Worm (Caenorhabditis elegans) whole organism, late embryonic: Measurements from ENCODE around the gene lab-2.
A peak's percentile ranks its signal among the peaks of the same experiment; 100 is the strongest.

Experiments used
- C08G9.2 ChIP-seq: sonication (generic microtip); optimal IDR thresholded peaks from 2 replicates; lab custom pipeline; 2016; ENCODE audit warnings: mild to moderate bottlenecking, missing genetic modification characterization, moderate library complexity, missing compliant biosample characterization
- C38D4.7 ChIP-seq: fragments of 200-800 bp; sonication (Bioruptor generic); optimal IDR thresholded peaks from 2 replicates; lab custom pipeline; 2018; ENCODE audit warnings: mild to moderate bottlenecking, missing genetic modification characterization, moderate library complexity, missing compliant biosample characterization
- T23F11.4 ChIP-seq: fragments of 200-800 bp; sonication (Bioruptor generic); optimal IDR thresholded peaks from 2 replicates; lab custom pipeline; 2018; ENCODE audit warnings: mild to moderate bottlenecking, missing genetic modification characterization, missing compliant biosample characterization
- ceh-18 ChIP-seq: sonication (generic microtip); optimal IDR thresholded peaks from 2 replicates; lab custom pipeline; 2016; ENCODE audit warnings: missing genetic modification characterization, missing compliant biosample characterization
- ceh-19 ChIP-seq: fragments of 200-800 bp; sonication (Bioruptor generic); optimal IDR thresholded peaks from 2 replicates; lab custom pipeline; 2018; ENCODE audit warnings: mild to moderate bottlenecking, missing genetic modification characterization, missing compliant biosample characterization
- ceh-22 ChIP-seq: sonication (generic microtip); optimal IDR thresholded peaks from 2 replicates; lab custom pipeline; 2017; ENCODE audit warnings: missing biosample characterization, missing genetic modification characterization
- ceh-24 ChIP-seq: sonication (generic microtip); optimal IDR thresholded peaks from 2 replicates; lab custom pipeline; 2016; ENCODE audit warnings: mild to moderate bottlenecking, missing genetic modification characterization, missing compliant biosample characterization
- ceh-45 ChIP-seq: fragments of 200-800 bp; sonication (Bioruptor generic); IDR thresholded peaks from 2 replicates; pipeline ENCODE4 v1.3.6; 2022; ENCODE audit warnings: missing genetic modification reagents, missing genetic modification characterization, missing compliant biosample characterization
- ceh-9 ChIP-seq: sonication (generic microtip); optimal IDR thresholded peaks from 2 replicates; lab custom pipeline; 2016; ENCODE audit warnings: mild to moderate bottlenecking, missing genetic modification characterization, inconsistent platforms, missing compliant biosample characterization
- elt-2 ChIP-seq: sonication (generic microtip); optimal IDR thresholded peaks from 2 replicates; lab custom pipeline; 2016; ENCODE audit warnings: missing genetic modification reagents, missing genetic modification characterization, missing compliant biosample characterization
- elt-4 ChIP-seq: sonication (generic microtip); optimal IDR thresholded peaks from 2 replicates; lab custom pipeline; 2016; ENCODE audit warnings: missing genetic modification characterization, missing compliant biosample characterization
- ets-4 ChIP-seq: sonication (generic microtip); optimal IDR thresholded peaks from 2 replicates; lab custom pipeline; 2016; ENCODE audit warnings: missing genetic modification characterization, missing compliant biosample characterization
- eyg-1 ChIP-seq: sonication (generic microtip); optimal IDR thresholded peaks from 2 replicates; lab custom pipeline; 2016; ENCODE audit warnings: missing genotype, missing genetic modification characterization, missing compliant biosample characterization
- fax-1 ChIP-seq: sonication (generic microtip); optimal IDR thresholded peaks from 2 replicates; lab custom pipeline; 2016; ENCODE audit warnings: missing genotype, missing genetic modification characterization, missing compliant biosample characterization
- fkh-6 ChIP-seq: sonication (generic microtip); optimal IDR thresholded peaks from 2 replicates; lab custom pipeline; 2016; ENCODE audit warnings: missing genetic modification characterization, missing compliant biosample characterization
- gmeb-2 ChIP-seq: sonication (generic microtip); optimal IDR thresholded peaks from 2 replicates; lab custom pipeline; 2016; ENCODE audit warnings: missing genetic modification characterization, inconsistent platforms, missing compliant biosample characterization
- hlh-13 ChIP-seq: fragments of 200-800 bp; sonication (Bioruptor generic); optimal IDR thresholded peaks from 2 replicates; lab custom pipeline; 2018; ENCODE audit warnings: mild to moderate bottlenecking, missing genetic modification characterization, missing compliant biosample characterization
- hlh-30 ChIP-seq: sonication (generic microtip); optimal IDR thresholded peaks from 2 replicates; lab custom pipeline; 2017; ENCODE audit warnings: antibody characterized with exemption, missing genetic modification characterization, missing compliant biosample characterization; ENCODE audit not compliant: insufficient read depth
- hlh-6 ChIP-seq: sonication (generic microtip); optimal IDR thresholded peaks from 2 replicates; lab custom pipeline; 2016; ENCODE audit warnings: missing genotype, missing genetic modification characterization, missing compliant biosample characterization
- hlh-8 ChIP-seq: sonication (generic microtip); optimal IDR thresholded peaks from 2 replicates; lab custom pipeline; 2016; ENCODE audit warnings: missing genotype, missing genetic modification characterization, missing compliant biosample characterization
- madf-2 ChIP-seq: sonication (generic microtip); optimal IDR thresholded peaks from 2 replicates; lab custom pipeline; 2017; ENCODE audit warnings: missing genetic modification characterization, missing compliant biosample characterization
- nhr-232 ChIP-seq: sonication (generic microtip); optimal IDR thresholded peaks from 2 replicates; lab custom pipeline; 2016; ENCODE audit warnings: missing genetic modification characterization, missing compliant biosample characterization
- npax-4 ChIP-seq: sonication (generic microtip); optimal IDR thresholded peaks from 2 replicates; lab custom pipeline; 2016; ENCODE audit warnings: missing genetic modification characterization, missing compliant biosample characterization
- pag-3 ChIP-seq: sonication (generic microtip); optimal IDR thresholded peaks from 2 replicates; lab custom pipeline; 2016; ENCODE audit warnings: missing compliant biosample characterization, missing genetic modification characterization, borderline replicate concordance
- pax-1 ChIP-seq: fragments of 150-350 bp; optimal IDR thresholded peaks from 2 replicates; lab custom pipeline; 2014; ENCODE audit warnings: missing biosample characterization, missing genetic modification characterization
- pqm-1 ChIP-seq: sonication (generic microtip); optimal IDR thresholded peaks from 2 replicates; lab custom pipeline; 2016; ENCODE audit warnings: missing genetic modification characterization, missing compliant biosample characterization
- pros-1 ChIP-seq: fragments of 150-350 bp; optimal IDR thresholded peaks from 2 replicates; lab custom pipeline; 2014; ENCODE audit warnings: missing biosample characterization, missing genetic modification reagents, missing genetic modification characterization
- sox-4 ChIP-seq: sonication (generic microtip); optimal IDR thresholded peaks from 2 replicates; lab custom pipeline; 2017; ENCODE audit warnings: mild to moderate bottlenecking, missing genetic modification characterization, inconsistent platforms, missing compliant biosample characterization
- syd-9 ChIP-seq: sonication (generic microtip); optimal IDR thresholded peaks from 2 replicates; lab custom pipeline; 2016; ENCODE audit warnings: mild to moderate bottlenecking, missing genetic modification characterization, moderate library complexity, missing compliant biosample characterization
- tbx-2 ChIP-seq: sonication (generic microtip); optimal IDR thresholded peaks from 2 replicates; lab custom pipeline; 2016; ENCODE audit warnings: missing genetic modification characterization, missing compliant biosample characterization
- tbx-7 ChIP-seq: sonication (generic microtip); optimal IDR thresholded peaks from 2 replicates; lab custom pipeline; 2016; ENCODE audit warnings: missing genotype, missing genetic modification characterization, missing compliant biosample characterization
- unc-3 ChIP-seq, 2 experiments: fragments of 200-800 bp in 1 of 2; sonication (Bioruptor generic) in 1 of 2; sonication (generic microtip) in 1 of 2; conservative IDR thresholded peaks in 1 of 2; optimal IDR thresholded peaks in 1 of 2; 2 replicates each; pipeline versions ENCODE4 v1.3.6 to Lab custom; 2016 to 2022; ENCODE audit warnings: missing compliant biosample characterization in 2 of 2, missing genetic modification characterization in 2 of 2, missing genetic modification reagents in 1 of 2
- unc-55 ChIP-seq: sonication (generic microtip); optimal IDR thresholded peaks from 2 replicates; lab custom pipeline; 2017; ENCODE audit warnings: missing biosample characterization, missing genetic modification reagents, missing genetic modification characterization
- unc-86 ChIP-seq: sonication (generic microtip); optimal IDR thresholded peaks from 2 replicates; lab custom pipeline; 2016; ENCODE audit warnings: missing genetic modification characterization, missing compliant biosample characterization
- zip-5 ChIP-seq: sonication (generic microtip); optimal IDR thresholded peaks from 2 replicates; lab custom pipeline; 2016; ENCODE audit warnings: missing genetic modification characterization, missing compliant biosample characterization

lab-2 gene

ce11 chrIII:7358627-7359026 lies 29.2 kb upstream of the lab-2 start:
- no peak for TF ChIP-seq unc-55
- no peak for TF ChIP-seq ceh-18 (tag; lab: Kevin White, UChicago)
- TF ChIP-seq elt-4 (tag; lab: Kevin White, UChicago), result no peak
- no peak for TF ChIP-seq fax-1 (tag; lab: Kevin White, UChicago)
- TF ChIP-seq tbx-7 (tag; lab: Kevin White, UChicago), result no peak
- TF ChIP-seq pag-3 (tag; lab: Kevin White, UChicago), result no peak
- TF ChIP-seq pros-1 (tag; lab: Kevin White, UChicago), result no peak
- no peak for TF ChIP-seq syd-9
- TF ChIP-seq hlh-8 (tag; lab: Kevin White, UChicago), result no peak
- TF ChIP-seq tbx-2 (tag; lab: Kevin White, UChicago), result no peak

- TF ChIP-seq madf-2 (tag; lab: Kevin White, UChicago), result no peak
- peak; percentile 7 for TF ChIP-seq elt-2 (tag; lab: Kevin White, UChicago)
- no peak for TF ChIP-seq npax-4
- TF ChIP-seq hlh-30 (tag; lab: Kevin White, UChicago), result peak; percentile 62
- TF ChIP-seq ets-4, result no peak
- no peak for TF ChIP-seq pag-3 (tag; lab: Kevin White, UChicago)
- peak; percentile 30 for TF ChIP-seq unc-55
- no peak for TF ChIP-seq hlh-13 (GFP tag; lab: Kevin White, UChicago)
- peak; percentile 78 for TF ChIP-seq unc-86 (tag; lab: Kevin White, UChicago)
- TF ChIP-seq, all 69 proteins: peak for 4
These were observed 27.9 kb upstream of the lab-2 start, which contains the start of gene F08F8.10 for ce11 chrIII:7357356-7357755. Gene F08F8.10, minus strand, starts transcription at chrIII:7357393.

- no peak for TF ChIP-seq eyg-1 (tag; lab: Kevin White, UChicago)
- no peak for TF ChIP-seq C38D4.7 (GFP tag; lab: Kevin White, UChicago)
- no peak for TF ChIP-seq unc-3 (GFP tag; conservative IDR thresholded peaks at IDR 0.05; lab: Robert Waterston, UW)
- no peak for TF ChIP-seq unc-3 (tag; optimal IDR thresholded peaks at IDR 0.05; lab: Kevin White, UChicago)
- no peak for TF ChIP-seq pax-1
- TF ChIP-seq ceh-24 (tag; lab: Kevin White, UChicago), result no peak
- TF ChIP-seq ceh-22 (tag; lab: Kevin White, UChicago), result no peak
- TF ChIP-seq T23F11.4 (GFP tag; lab: Kevin White, UChicago), result no peak
- no peak for TF ChIP-seq zip-5 (tag; lab: Kevin White, UChicago)
- TF ChIP-seq ceh-9 (tag; lab: Kevin White, UChicago), result no peak
These were observed 24.5 kb upstream of the lab-2 start, which contains the start of gene F08F8.9 for ce11 chrIII:7353871-7354270. Gene F08F8.9, minus strand, starts transcription at chrIII:7353971.

- TF ChIP-seq ceh-45, result no peak
- no peak for TF ChIP-seq nhr-232 (tag; lab: Kevin White, UChicago)
These were observed 19.7 kb upstream of the lab-2 start, which contains the start of gene gos-28 for ce11 chrIII:7349075-7349474. Gene gos-28, minus strand, starts transcription at chrIII:7349175.

ce11 chrIII:7347049-7347448 lies 17.6 kb upstream of the lab-2 start, which contains the start of gene F08F8.7:
Gene F08F8.7, minus strand, starts transcription at chrIII:7347149.
- no peak for TF ChIP-seq gmeb-2
- TF ChIP-seq hlh-6 (tag; lab: Kevin White, UChicago), result no peak
- no peak for TF ChIP-seq pqm-1 (tag; lab: Kevin White, UChicago)
- no peak for TF ChIP-seq sox-4 (tag; lab: Kevin White, UChicago)
- TF ChIP-seq C08G9.2 (tag; lab: Kevin White, UChicago), result no peak
- TF ChIP-seq ceh-19 (GFP tag; lab: Kevin White, UChicago), result no peak
- TF ChIP-seq fkh-6 (tag; lab: Kevin White, UChicago), result no peak
- no peak for TF ChIP-seq syd-9
- no peak for TF ChIP-seq npax-4
- TF ChIP-seq pax-1, result no peak
